Worm (Caenorhabditis elegans) whole organism, midembryonic: ENCODE measurements around the gene F08G2.7.
"Not testable (repeated sequence)": the region's sequence is repeated elsewhere in the genome, so short reads cannot be mapped to it uniquely, and the experiment has no call there.

Experiments used
- T22C8.4 ChIP-seq: fragments of 200-800 bp; sonication (Bioruptor generic); IDR thresholded peaks from 2 replicates; pipeline ENCODE4 v1.3.6; 2022; ENCODE audit warnings: missing genetic modification characterization, missing compliant biosample characterization
- cog-1 ChIP-seq: sonication (generic microtip); optimal IDR thresholded peaks from 2 replicates; lab custom pipeline; 2016; ENCODE audit warnings: missing genetic modification characterization, missing compliant biosample characterization
- flt-1 ChIP-seq: fragments of 200-800 bp; sonication (Bioruptor generic); IDR thresholded peaks from 2 replicates; pipeline ENCODE4 v1.3.6; 2022; ENCODE audit warnings: missing genetic modification characterization, missing compliant biosample characterization
- klf-2 ChIP-seq: fragments of 200-800 bp; sonication (Bioruptor generic); conservative IDR thresholded peaks from 2 replicates; pipeline ENCODE4 v1.3.6; 2022; ENCODE audit warnings: missing genetic modification reagents, missing genetic modification characterization, missing compliant biosample characterization
- med-1 ChIP-seq: sonication (generic microtip); optimal IDR thresholded peaks from 2 replicates; lab custom pipeline; 2017; ENCODE audit warnings: missing genetic modification characterization, mild to moderate bottlenecking, missing compliant biosample characterization, antibody characterized with exemption, missing genetic modification reagents; ENCODE audit not compliant: insufficient read depth
- ref-1 ChIP-seq: fragments of 200-800 bp; sonication (Bioruptor generic); conservative IDR thresholded peaks from 2 replicates; pipeline ENCODE4 v1.3.6; 2022; ENCODE audit warnings: missing genetic modification reagents, missing genetic modification characterization, missing compliant biosample characterization
- tab-1 ChIP-seq: fragments of 200-800 bp; sonication (Bioruptor generic); IDR thresholded peaks from 2 replicates; pipeline ENCODE4 v1.3.6; 2022; ENCODE audit warnings: missing genetic modification characterization, missing compliant biosample characterization
- ztf-23 ChIP-seq: fragments of 200-800 bp; sonication (Bioruptor generic); IDR thresholded peaks from 2 replicates; pipeline ENCODE4 v1.3.6; 2022; ENCODE audit warnings: missing genetic modification reagents, missing genetic modification characterization, missing compliant biosample characterization
- ztf-29 ChIP-seq: fragments of 200-800 bp; sonication (Bioruptor generic); IDR thresholded peaks from 2 replicates; pipeline ENCODE4 v1.3.6; 2022; ENCODE audit warnings: missing genetic modification reagents, missing genetic modification characterization, missing compliant biosample characterization

The F08G2.7 gene

DNA sequence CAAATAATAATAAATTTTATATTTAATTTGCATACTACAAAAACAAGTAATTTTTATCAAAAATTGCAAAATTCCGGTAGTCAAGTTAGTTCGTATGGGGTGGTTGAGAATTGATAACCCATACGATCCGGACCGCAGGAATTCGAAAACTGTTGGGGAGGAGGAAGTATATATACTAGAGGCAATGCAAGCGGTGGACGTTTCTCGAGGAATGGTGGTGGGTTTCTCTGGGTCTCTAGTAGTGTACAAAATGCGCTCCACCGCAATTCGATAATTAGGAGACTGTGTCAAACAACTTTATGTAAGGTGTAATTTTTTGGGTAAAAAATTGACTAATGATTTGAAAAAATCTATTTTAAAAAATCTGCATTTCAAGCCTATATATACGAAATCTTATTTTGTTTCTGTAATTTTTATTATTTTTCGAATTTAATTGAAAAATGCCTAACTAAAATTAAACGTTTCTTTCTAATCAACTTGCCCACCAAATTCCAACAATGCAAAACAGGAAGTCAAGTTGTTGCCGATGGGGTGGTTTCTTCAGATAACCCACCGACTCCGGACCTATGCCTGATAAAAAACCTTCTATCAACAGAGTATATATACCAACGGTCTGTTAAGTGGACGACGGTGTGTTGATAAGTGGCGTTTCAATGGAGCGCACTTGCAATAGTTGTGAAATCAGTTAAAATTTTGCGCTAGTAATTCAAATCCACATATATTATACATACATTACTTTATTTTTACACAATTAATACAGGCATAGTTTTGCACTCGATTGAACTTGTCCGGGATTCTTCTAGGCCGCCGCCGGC lies 6.4 kb downstream of the F08G2.7 start:
- peak; percentile 83 for TF ChIP-seq T22C8.4
- peak; percentile 73 for TF ChIP-seq cog-1 (tag; lab: Kevin White, UChicago)
- peak; percentile 79 for TF ChIP-seq ztf-29 (GFP tag; lab: Robert Waterston, UW)
- peak; percentile 74 for TF ChIP-seq ref-1 (GFP tag; lab: Robert Waterston, UW)
- TF ChIP-seq med-1 = peak; percentile 31
- peak; percentile 84 for TF ChIP-seq klf-2 (GFP tag; lab: Robert Waterston, UW)
- TF ChIP-seq tab-1 (GFP tag; lab: Robert Waterston, UW) = peak; percentile 90
- TF ChIP-seq flt-1 = peak; percentile 92
- TF ChIP-seq ztf-23 (GFP tag; lab: Robert Waterston, UW) = peak; percentile 91

DNA sequence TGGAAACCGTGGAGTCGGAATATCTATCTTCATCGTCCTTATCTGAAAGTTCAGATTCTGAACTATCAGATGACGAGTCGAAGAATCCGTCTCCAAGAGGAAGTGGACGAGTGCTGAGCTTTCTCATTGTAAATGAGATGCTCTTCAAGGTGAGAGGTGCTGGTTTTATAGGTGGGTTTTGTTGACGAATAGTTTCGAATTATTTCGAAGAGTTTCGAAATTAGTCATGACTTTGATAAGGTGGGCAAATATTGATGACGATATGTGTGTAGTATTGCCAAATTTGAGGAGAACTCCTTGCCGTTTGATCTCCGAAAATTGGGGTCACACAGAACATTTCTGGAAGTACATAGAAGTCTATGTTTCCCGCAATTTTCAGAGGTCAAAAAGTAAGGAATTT lies 7.5 kb downstream of the F08G2.7 start, which contains the start of gene F08G2.5:
Gene F08G2.5 (minus strand): TSS at position 127 of the 400 bp plus-strand sequence.
- TF ChIP-seq ztf-29 (GFP tag; lab: Robert Waterston, UW) = no peak
- TF ChIP-seq ref-1 (GFP tag; lab: Robert Waterston, UW) = no peak
- no peak for TF ChIP-seq flt-1

DNA sequence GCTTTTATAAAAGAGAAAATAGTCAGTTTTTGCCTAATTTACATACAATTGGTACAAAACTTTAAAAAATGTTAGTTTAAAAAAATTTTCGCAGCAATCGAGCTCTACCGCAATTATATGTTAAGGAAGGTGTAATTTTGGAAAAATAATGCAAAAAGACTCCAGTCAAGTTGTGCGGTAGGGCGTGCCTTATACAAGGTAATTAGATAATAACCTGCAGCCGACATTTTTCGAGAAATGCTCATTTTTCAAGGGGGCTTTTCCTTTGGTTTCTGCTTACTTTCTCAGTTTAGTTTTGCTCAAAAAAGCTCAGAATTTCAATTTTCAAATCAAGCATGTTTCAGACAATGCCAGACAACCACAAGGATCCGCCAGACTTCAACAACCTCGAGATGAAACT lies 10.7 kb downstream of the F08G2.7 start, which contains the start of gene F08G2.4:
Gene F08G2.4 (plus strand): TSS at position 348 of the 400 bp plus-strand sequence.
- TF ChIP-seq klf-2 (GFP tag; lab: Robert Waterston, UW) (no peak), med-1 (no peak), tab-1 (GFP tag; lab: Robert Waterston, UW) (no peak), ref-1 (GFP tag; lab: Robert Waterston, UW) (no peak), cog-1 (tag; lab: Kevin White, UChicago) (no peak), T22C8.4 (no peak), ztf-23 (GFP tag; lab: Robert Waterston, UW) (no peak), flt-1 (no peak), ztf-29 (GFP tag; lab: Robert Waterston, UW) (no peak)

DNA sequence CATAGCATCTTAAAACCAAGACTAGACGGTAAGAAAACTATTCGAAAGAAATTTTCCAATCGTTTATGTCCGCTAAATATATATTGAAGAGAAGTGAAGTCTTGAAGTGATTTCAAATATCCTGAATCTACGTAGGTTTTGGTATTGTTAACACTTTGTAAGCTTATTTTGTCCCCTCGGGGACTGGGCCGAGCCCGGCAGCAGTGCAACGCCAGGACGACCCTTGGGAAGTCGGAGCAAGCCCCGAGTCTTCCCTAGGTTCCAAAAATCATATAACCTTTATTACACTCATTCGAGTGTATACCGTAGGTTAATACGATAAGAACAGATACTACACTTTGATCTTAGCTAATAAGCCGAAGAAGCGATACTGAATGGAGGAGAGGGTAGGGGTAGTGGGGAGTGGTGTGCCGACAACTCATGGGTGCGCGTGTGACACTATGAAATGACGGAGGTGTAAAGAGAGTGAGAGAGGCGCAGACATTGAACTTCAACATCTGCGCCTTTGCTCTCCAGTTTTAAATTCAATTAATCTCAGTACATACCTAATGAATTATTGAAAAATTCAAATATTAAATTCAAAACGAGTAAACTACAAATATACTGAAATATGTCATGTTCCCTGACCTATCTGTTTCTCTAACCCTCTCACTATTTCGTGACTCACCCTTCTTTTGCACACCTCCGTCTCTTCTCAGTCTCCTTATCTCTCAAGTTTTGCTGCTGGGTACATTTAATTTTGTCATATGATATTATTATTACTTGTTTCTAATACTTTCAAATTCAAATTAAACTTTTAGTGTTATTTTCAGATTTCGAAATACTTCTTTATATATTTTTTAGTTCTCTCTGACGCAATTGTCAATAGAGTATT lies 11.6 kb downstream of the F08G2.7 start:
- peak; percentile 56; the same call in 1 of the 2 replicates for TF ChIP-seq flt-1

DNA sequence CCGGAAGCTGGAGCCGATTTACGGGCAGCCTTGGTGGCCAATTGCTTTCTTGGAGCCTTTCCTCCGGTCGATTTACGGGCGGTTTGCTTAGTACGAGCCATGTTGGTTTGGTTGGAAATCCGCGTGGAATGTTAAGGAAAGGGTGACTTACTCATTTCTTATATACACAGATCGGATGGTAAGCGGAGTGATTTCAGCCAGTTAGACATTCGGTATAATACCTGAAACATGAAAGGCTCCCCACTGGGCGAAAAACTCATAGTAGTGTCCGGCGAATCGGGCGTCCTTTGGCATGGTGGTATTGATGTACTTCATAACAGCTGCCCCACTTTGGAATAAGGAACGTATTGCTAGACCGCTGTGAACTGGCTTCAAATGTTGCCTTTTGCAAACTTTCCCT lies 12.4 kb downstream of the F08G2.7 start, which contains the start of gene his-42:
Gene his-42 (minus strand): TSS at position 101 of the 400 bp plus-strand sequence.
- TF ChIP-seq tab-1 (GFP tag; lab: Robert Waterston, UW) (no peak), T22C8.4 (no peak)

DNA sequence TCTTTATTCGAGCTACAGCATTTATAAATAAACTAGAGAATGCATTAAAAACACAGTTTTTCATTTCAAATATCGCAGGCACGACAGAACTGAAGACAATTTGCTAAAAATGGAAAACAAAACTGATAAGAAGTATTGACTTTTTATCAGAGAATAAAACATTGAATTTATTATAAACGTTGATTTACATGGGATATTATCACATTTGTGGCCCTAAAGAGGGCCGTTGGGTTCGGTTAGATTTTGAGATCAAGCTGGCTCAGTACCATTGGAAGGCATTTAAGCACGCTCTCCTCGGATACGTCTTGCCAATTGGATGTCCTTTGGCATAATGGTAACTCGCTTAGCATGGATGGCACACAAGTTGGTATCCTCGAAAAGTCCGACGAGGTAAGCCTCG lies 16.4 kb downstream of the F08G2.7 start:
- TF ChIP-seq flt-1 = peak; percentile 71

DNA sequence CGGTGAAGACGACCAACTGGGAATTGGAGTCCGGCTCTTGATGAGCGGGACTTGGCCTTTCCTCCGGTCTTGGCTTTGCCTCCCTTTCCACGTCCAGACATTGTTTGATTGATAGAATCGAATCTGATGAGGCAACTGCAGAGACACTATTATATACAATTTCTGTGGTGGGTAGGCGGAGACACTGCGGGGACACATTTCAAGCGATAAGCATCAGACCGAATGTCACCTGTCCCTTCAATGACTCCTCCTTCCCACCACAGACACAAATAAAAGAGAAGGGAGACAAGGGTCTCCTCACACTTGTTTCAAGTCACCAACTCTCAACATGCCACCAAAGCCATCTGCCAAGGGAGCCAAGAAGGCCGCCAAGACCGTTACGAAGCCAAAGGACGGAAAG lies 22.9 kb downstream of the F08G2.7 start, which contains the start of gene his-16:
Gene his-16 (minus strand): TSS at position 101 of the 400 bp plus-strand sequence.
- TF ChIP-seq T22C8.4; ref-1 (GFP tag; lab: Robert Waterston, UW); cog-1 (tag; lab: Kevin White, UChicago): not testable (repeated sequence)

DNA sequence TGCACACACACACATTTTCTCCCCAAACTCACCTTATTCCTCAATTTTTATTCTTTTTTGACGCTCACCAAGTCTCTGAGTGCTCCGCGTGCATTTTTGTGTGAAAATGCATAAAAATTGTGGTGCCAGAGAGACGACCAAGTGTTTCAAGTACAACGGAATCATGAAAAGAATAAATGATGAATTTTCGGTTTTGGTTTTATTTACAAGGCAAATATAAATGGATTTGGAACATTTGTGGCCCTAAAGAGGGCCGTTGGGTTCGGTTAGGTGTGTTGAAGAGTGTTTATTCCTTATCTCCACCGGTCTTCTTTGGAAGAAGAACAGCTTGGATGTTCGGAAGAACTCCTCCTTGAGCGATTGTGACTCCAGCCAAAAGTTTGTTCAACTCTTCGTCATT lies 23.5 kb downstream of the F08G2.7 start:
- TF ChIP-seq flt-1 = peak; percentile 84

DNA sequence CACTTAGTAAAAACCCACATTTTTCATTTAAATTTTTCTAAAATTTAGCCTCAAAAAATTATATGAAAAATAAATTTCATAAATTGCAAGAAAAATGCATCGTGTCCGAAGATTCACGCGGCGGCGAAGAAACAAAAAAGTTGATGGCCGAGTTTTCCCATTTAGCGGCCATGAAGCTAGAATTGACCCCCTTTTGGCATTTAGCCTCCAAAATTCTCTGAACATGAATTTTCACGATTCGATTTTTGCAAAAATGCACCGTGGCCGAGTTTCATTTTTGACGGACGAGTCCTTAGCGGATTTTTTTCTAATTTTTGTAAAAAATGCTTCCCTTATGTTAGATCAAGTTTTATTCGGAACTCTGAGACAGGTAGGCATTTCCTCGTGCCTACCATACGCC lies 25.4 kb downstream of the F08G2.7 start:
- TF ChIP-seq ztf-23 (GFP tag; lab: Robert Waterston, UW) (no peak), klf-2 (GFP tag; lab: Robert Waterston, UW) (no peak), ref-1 (GFP tag; lab: Robert Waterston, UW) (no peak)

DNA sequence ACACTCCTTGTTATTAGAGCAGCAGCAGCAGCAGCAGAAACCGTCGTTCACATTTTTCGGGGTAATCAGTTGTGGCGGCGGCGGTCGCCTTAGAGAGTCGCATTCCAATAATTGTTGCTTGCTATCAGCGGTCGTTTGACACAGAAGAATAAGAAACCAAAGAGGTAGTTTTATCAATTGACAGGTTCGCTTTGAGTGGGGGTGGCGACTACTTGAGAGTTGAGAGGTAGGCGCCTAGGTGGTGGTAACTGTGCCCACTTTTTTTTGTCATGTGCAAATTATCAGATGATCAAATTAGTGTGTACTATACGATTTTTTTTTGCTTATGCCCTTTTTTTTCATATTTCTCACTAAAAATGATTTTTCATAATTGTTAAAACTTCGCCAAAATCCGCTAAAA lies 27.0 kb downstream of the F08G2.7 start:
- TF ChIP-seq med-1 (no peak), ref-1 (GFP tag; lab: Robert Waterston, UW) (no peak), ztf-29 (GFP tag; lab: Robert Waterston, UW) (no peak), cog-1 (tag; lab: Kevin White, UChicago) (no peak), tab-1 (GFP tag; lab: Robert Waterston, UW) (no peak), T22C8.4 (no peak), klf-2 (GFP tag; lab: Robert Waterston, UW) (no peak), flt-1 (no peak), ztf-23 (GFP tag; lab: Robert Waterston, UW) (no peak)

DNA sequence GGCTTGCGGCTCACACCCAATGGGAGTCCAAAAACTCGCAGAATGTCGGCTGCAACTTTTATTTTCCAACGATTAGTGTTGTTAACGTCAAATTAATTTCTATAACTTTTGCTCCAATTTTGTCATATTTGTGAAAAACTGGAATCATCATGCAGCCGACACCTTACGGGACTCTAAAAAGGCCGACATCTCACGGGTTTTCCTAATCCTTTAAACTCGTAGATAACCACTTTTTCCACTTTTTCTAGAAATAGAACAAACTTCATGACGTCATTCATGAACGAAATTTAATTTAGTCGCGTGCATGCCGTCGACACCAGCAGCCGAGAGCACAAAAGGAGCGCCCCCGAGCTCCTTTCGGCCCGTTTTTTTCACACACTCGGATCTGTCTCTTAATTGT lies 27.5 kb downstream of the F08G2.7 start:
- TF ChIP-seq ref-1 (GFP tag; lab: Robert Waterston, UW) = no peak
- TF ChIP-seq ztf-23 (GFP tag; lab: Robert Waterston, UW) = no peak
- TF ChIP-seq med-1 = no peak
- no peak for TF ChIP-seq ztf-29 (GFP tag; lab: Robert Waterston, UW)
- no peak for TF ChIP-seq cog-1 (tag; lab: Kevin White, UChicago)
- no peak for TF ChIP-seq tab-1 (GFP tag; lab: Robert Waterston, UW)
- TF ChIP-seq T22C8.4 = no peak
- no peak for TF ChIP-seq flt-1
- TF ChIP-seq klf-2 (GFP tag; lab: Robert Waterston, UW) = no peak
